Worm (Caenorhabditis elegans) whole organism, L2 larva: Measurements from ENCODE around the gene K09C8.9.

Experiments
- alr-1 ChIP-seq: fragments of 150-350 bp; optimal IDR thresholded peaks from 2 replicates; lab custom pipeline; 2014; ENCODE audit warnings: missing biosample characterization, missing genetic modification characterization
- aly-2 ChIP-seq: fragments of 150-350 bp; optimal IDR thresholded peaks from 2 replicates; lab custom pipeline; 2014; ENCODE audit warnings: missing biosample characterization, missing genetic modification characterization
- ama-1 ChIP-seq: fragments of 150-350 bp; optimal IDR thresholded peaks from 2 replicates; lab custom pipeline; 2018; ENCODE audit warnings: inconsistent platforms
- ceh-16 ChIP-seq: fragments of 150-350 bp; optimal IDR thresholded peaks from 2 replicates; lab custom pipeline; 2014; ENCODE audit warnings: missing biosample characterization, missing genetic modification characterization
- egl-27 ChIP-seq: sonication (generic microtip); optimal IDR thresholded peaks from 3 replicates; lab custom pipeline; 2017; ENCODE audit warnings: missing biosample characterization, missing genetic modification reagents, missing genetic modification characterization
- gmeb-1 ChIP-seq: fragments of 150-350 bp; optimal IDR thresholded peaks from 2 replicates; lab custom pipeline; 2014; ENCODE audit warnings: missing biosample characterization, missing genetic modification characterization
- mbf-1 ChIP-seq: sonication (generic microtip); optimal IDR thresholded peaks from 2 replicates; lab custom pipeline; 2017; ENCODE audit warnings: missing biosample characterization, missing genetic modification characterization
- nhr-11 ChIP-seq: fragments of 150-350 bp; optimal IDR thresholded peaks from 2 replicates; lab custom pipeline; 2014; ENCODE audit warnings: missing biosample characterization, missing genetic modification characterization
- nhr-77 ChIP-seq: fragments of 150-350 bp; optimal IDR thresholded peaks from 2 replicates; lab custom pipeline; 2014; ENCODE audit warnings: missing biosample characterization, missing genetic modification characterization
- skn-1 ChIP-seq: sonication (generic microtip); optimal IDR thresholded peaks from 2 replicates; lab custom pipeline; 2017; ENCODE audit warnings: missing biosample characterization, missing genetic modification characterization

ce11 chrX:10956972-10957678, 10.5 kb downstream of the K09C8.9 start:
- no peak for TF ChIP-seq skn-1 (tag; lab: Kevin White, UChicago)
- no peak for TF ChIP-seq gmeb-1
- TF ChIP-seq aly-2 (tag; lab: Kevin White, UChicago), result no peak
- TF ChIP-seq egl-27 (tag; lab: Kevin White, UChicago), result no peak
- no peak for TF ChIP-seq ceh-16 (tag; lab: Kevin White, UChicago)
- TF ChIP-seq nhr-77 (tag; lab: Kevin White, UChicago), result no peak
- no peak for TF ChIP-seq nhr-11 (tag; lab: Kevin White, UChicago)
- no peak for TF ChIP-seq mbf-1
- no peak for TF ChIP-seq alr-1 (tag; lab: Kevin White, UChicago)
- TF ChIP-seq ama-1 (lab: Kevin White, UChicago), result no peak
